Worm (Caenorhabditis elegans) whole organism, dauer: ENCODE data around the gene vps-2.

Experiments
- unc-62 ChIP-seq: sonication (generic microtip); optimal IDR thresholded peaks from 2 replicates; lab custom pipeline; 2017; ENCODE audit warnings: missing biosample characterization, missing genetic modification reagents, missing genetic modification characterization

The vps-2 gene

DNA sequence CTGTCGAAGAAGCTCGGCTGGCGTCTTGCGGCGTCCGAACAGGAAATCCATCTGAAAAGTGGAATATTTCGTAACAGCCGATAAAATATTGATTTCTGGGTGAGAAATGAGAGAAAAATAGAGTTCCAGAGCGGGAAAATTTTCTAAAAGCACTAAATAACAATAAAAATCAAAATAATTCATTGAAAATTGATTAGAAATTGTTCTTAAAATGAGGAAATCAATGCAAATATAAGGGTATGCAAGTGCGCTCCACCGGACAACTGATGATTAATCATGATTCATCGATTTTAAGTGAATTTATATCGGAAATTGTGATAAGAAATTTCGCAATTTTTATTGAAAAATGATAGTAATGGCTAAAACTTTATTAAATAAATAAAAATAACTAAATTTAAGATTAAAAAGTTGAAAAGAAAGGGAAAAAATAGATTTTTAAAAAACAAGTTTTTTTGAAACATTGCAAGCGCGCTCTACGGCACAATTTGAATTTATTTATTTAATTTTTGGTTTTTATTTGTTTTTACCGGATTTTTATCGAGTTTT is at the start of gene vps-2, which contains the start of gene tiar-2:
Gene vps-2 (minus strand): TSS at position 51 of the 546 bp plus-strand sequence.
Gene tiar-2 (plus strand): TSS at position 520 of the 546 bp plus-strand sequence.
- no peak for TF ChIP-seq unc-62 (GFP tag; lab: Kevin White, UChicago)

DNA sequence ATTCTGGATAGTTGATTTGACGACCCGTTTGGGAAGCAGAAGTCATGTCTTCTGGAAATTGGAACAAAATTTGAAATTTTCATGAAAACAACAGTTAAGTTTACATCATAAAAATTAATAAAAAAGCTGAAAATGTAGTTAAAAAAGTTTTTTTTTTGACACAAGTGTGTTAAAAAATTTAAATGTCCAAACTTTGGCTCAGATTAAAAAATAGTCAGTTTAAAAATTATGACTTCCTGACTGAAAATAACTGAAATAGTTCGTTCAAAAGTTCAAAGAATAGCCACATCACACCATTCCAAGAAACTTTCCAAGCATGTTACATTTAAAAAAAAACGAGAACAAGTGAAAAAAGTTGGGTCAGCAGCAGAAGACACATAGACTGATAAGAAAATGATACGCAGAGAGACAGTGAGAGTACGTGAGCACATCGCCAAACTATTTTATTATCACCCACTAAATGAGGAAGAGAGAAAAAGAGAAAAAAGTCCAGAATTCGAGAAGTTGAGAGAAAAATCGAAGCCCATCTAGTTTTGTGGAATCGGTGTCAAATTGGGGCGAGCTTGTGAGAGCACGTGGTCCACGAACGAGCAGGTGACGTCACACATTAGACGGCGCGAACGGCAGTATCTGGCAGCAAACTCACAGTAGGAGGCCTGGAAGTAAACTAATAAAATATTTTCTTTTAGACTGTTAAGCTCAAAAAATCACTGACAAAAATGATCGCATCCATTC is 48.6 kb upstream of the vps-2 start, which contains the start of gene acl-7:
Gene acl-7 (minus strand): TSS at position 51 of the 735 bp plus-strand sequence.
- no peak for TF ChIP-seq unc-62 (GFP tag; lab: Kevin White, UChicago)

DNA sequence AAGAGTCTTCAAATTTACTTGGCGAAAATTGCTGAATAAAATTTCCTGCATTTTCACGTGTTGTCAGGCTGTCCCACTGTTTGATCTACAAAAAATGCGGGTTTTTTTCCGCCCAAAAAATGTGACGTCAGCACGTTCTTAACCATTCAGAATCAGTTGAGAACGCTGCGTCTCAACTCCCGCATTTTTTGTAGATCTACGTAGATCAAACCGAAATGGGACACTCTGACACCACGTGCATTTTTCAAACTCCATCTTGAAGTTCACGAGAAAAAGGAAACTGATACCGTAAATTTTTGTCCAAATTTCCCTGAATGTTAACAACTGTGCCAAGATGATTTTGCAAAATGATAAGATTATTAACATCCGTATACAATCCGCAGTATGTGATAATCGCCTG is 45.2 kb upstream of the vps-2 start:
- TF ChIP-seq unc-62 (GFP tag; lab: Kevin White, UChicago): no peak

DNA sequence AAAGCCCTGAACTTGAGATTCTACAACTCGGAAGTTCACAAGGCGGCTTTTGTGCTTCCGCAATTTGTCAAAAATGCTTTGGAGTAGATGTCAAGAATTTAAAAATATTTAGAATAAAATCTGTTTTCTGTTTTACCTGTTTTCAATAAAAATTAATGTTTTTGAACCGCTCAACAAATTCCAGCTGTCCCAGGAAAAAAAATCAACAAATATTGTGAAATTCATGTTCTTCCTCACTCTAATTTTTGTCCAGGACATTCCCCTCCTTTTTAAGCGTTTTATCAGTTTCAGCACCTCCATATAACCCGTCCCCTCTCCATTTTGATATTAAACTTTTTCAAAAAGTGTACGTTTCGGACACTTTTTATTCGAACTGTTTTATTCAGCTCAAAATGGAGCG is 42.7 kb upstream of the vps-2 start, which contains the start of gene Y46G5A.20:
Gene Y46G5A.20 (plus strand): TSS at position 301 of the 400 bp plus-strand sequence.
- no peak for TF ChIP-seq unc-62 (GFP tag; lab: Kevin White, UChicago)

DNA sequence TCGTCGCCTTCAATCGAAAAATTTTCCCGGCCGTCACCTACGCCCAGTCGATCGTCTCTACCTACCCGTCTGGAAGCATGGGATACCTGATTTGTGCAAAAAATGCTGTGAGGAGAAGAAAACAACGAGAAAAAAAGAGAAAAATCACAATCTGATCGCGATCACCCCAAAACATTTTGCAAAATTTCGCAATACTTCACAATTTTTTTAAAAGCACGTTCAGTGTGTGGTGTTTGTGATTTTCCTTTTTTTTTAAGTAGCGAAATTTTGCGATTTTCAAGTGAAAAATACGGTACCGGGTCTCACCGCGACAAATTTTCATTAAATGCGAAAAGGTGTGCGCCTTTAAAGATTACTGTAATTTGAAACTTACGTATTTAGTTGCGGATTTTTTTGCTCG is 41.7 kb upstream of the vps-2 start:
- TF ChIP-seq unc-62 (GFP tag; lab: Kevin White, UChicago): no peak

DNA sequence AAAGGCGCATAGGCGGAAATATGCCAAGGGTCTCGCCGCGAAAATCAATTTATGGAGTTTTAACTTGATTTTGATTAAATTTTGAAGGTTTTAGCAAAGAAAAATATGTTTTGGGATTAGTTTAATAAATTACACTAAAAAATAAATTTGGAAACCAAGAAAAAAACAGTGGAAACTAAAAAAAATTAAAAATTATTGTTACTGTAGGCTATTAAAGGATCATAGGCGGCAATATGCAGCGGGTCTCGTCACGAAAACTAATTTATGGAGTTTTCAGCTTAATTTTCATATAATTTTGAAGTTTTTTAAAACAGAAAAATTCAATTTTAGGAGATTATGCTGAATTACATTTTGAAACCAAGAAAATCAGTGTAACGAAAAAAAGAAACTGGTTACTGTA is 40.7 kb upstream of the vps-2 start:
- no peak for TF ChIP-seq unc-62 (GFP tag; lab: Kevin White, UChicago)

DNA sequence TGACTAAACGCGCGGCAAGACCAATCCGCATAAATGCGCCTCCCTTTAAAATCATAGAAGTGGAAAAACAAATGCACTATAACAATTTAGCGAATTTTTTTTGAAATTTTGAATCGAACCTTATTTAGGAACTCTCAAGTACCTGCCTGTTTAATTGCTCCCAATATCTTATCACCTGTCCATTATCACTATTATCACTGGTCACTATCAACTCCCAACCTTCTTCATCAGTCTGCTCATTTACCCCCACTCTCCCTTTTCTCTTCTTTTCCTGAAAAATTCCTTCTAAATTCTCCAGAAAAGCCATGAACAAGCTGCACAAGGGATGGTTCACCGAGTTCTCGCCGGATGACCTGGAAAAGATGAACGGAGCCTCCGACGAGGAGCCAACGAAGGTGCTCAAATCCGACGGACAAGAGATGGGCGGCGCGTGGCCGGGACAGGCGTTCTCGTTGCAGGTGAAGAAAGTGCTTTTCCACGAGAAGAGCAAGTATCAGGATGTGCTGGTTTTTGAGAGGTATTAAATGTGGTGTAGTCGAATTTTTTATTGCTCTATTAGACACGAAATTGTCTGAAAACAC is 38.7 kb upstream of the vps-2 start, which contains the start of gene spds-1:
Gene spds-1 (plus strand): TSS at position 298 of the 581 bp plus-strand sequence.
- no peak for TF ChIP-seq unc-62 (GFP tag; lab: Kevin White, UChicago)

DNA sequence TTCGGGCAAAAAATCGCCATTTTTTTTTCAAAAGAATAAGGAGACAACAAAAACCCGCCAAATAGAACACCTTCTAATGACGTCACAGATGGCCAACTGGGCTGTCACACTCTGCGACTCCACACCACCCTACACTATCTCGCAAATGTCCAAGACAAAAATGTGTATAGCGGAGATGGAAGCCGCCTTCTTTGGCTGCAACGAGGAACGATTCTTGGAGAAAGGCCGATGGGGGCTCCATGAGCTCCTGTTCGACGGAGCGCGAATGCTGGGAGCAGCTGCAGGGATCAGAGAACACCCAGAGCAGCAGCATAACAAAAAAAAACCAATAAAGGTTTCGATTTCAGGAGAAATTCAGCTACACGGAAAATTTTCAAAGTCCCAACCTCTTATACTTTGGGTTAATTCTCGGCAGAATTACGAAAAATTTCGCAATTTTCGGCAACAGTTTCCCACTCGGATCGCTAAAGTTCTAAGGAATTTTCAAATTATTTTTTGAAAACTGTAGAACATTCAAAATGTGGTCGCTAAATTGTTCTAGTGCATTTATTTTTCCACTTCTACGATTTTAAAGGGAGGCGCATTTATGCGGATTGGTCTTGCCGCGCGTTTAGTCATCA is 37.9 kb upstream of the vps-2 start:
- TF ChIP-seq unc-62 (GFP tag; lab: Kevin White, UChicago): no peak

DNA sequence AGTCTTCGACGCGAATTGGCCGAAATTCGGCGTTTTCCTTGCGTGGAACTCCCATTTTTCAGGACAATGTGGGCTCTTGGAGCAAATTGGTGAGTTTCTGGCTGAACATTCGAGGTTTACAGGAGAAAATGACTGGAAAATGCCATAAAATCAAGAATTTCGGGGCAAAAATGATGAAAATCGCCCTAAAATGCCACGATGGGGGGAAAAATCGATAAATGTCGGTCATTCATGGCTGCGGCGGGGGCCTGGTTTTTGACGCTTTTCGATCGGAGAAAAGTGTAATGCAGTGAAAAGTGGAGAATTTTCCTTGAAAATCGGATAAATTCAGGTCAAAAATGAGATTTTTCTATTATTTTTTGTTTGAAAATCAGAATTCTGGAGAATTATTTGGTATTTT is 37.1 kb upstream of the vps-2 start, which contains the start of the genes Y46G5A.18 and Y46G5A.47:
Gene Y46G5A.18 (minus strand): TSS at position 101 of the 400 bp plus-strand sequence.
Gene Y46G5A.47 (minus strand): TSS at position 146 of the 400 bp plus-strand sequence.
- no peak for TF ChIP-seq unc-62 (GFP tag; lab: Kevin White, UChicago)

DNA sequence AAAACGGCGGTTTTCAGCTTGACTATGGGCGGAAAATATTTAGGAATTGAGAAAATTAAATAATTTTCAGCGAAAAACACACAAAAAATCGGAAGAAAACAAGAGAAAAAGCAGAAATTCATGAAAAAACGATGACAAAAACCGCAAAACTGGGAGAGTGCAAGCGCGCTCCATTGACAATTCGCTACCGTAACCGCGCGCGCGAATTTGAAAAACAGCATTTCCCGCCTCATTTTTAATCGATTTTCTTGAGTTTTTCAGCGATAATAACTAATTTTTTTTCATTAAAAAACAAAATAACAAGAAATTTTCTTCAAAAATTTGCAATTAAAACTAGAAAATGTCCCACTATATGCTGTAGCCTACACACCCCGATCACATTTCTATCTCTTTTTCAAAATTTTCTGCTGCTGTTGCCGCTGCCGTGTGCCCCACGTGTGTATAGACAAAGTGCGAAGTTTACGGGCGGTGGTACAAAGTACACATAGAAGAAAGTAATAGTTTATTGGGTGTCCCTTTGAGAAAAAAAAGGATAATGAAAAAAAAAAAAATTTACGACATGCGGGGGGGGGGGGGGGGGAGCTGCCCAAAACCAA is 32.0 kb upstream of the vps-2 start:
- no peak for TF ChIP-seq unc-62 (GFP tag; lab: Kevin White, UChicago)

DNA sequence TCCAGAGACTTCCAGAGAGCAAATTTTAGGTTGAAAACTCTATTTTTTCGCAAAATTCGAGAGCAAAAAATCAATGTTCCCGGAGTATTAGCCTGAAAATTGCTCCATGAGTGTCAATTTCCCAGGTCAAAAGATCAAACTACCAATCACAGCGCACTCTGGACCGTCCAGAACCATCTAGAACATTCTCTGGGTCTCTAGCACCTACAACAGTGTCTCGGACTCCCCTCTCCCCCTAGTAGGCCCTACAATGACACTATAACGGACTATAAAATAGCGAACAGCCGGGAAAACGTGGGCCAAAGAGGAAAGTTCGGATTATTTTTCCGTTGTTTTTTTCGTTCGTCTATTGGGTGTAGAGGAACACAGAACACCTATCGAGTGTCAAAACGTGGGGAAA is 31.3 kb upstream of the vps-2 start:
- TF ChIP-seq unc-62 (GFP tag; lab: Kevin White, UChicago): no peak

DNA sequence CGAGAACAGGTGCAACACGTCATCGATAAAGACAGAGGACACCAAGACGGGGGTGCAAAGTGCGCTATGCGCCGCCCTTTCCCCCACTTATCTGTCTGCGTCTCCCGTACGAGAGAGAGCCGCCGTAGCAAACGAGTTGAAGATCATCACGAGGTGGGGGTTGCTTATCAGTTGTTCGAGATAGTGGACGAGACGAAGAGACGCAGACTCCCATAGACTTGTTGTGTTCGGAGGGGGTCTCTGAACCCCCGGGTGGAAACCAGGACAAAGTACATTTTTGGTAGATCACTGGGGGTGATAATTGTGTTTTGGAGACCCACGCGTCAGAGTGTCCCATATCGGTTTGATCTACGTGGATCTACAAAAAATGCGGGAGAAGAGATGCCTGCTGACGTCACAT is 30.8 kb upstream of the vps-2 start:
- no peak for TF ChIP-seq unc-62 (GFP tag; lab: Kevin White, UChicago)

DNA sequence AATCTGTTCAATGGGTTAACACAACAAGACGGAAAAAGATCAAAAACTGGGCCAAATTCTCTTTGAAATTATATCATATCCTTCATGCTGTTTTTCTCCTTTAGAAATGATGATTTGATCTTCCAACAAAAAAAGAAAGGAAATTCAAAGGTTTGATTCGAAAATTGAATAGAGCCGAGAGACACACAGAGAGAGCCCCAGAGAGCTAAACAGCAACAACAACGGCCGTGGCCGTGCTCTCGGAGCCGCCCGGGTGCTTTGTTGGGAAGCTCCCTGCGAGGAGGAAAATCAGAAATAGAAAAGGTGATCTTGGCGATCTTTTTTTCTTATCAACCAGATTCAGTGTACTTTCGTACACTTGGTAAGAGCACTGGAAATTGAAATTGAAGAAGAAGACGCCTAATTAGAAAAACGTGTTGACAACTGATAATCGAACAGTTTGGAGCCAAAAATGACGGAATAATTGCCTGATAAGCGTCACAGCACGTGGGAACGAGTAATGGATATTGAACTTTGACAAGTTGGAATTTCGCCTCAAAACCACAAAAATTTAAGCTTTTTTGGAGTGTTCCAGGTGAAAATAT is 29.3 kb upstream of the vps-2 start:
- no peak for TF ChIP-seq unc-62 (GFP tag; lab: Kevin White, UChicago)

DNA sequence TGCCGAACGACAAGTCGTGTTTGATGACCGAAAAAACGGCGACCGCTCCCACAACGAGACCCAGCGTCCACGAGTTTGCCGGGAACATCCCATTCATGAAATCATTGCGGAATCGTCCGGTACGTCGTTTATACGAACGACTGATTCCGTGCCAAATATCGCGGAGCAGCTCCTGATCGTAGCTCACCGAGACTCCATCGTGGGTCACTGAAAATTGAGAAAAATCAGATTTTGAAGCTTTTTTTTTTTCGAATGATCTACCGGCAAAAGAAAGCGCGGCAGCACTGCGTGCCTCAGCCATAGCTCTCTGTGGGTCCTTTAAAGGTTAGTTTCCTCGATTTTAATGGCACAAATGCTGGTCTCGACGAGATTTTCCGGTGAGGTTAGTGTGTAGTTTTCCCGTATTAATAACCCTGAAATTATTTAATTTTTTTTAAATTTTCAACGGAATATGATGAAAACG is 28.1 kb upstream of the vps-2 start, which contains the start of gene cpt-1:
Gene cpt-1 (minus strand): TSS at position 413 of the 463 bp plus-strand sequence.
- TF ChIP-seq unc-62 (GFP tag; lab: Kevin White, UChicago): no peak

DNA sequence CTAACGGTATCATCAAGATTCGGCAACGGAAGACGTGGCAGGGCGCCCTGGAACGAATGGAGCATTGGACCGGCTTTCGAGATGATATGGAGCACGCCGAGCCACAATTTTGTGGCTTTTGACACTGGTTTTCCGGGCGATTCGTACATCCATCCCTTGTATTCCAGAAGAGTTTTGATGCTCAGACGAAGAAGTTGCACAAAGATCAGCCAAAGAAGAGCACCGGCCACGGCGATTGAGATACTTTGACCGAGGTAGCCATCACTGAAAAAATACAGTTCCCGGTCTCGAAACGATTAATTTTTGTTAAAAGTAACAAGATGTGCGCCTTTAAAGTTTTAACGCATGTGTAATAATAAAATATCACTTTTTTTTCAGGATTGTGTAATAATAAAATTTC is 27.2 kb upstream of the vps-2 start:
- TF ChIP-seq unc-62 (GFP tag; lab: Kevin White, UChicago): no peak
